Fruit fly (Drosophila melanogaster) whole organism, embryonic: ENCODE data around the gene Jhbp13.

Experiments
- ATbp ChIP-seq: fragments of 200-800 bp; sonication (Bioruptor generic); optimal IDR thresholded peaks from 2 replicates; lab custom pipeline; 2017; ENCODE audit warnings: missing biosample characterization, mild to moderate bottlenecking, missing genetic modification characterization, missing genetic modification reagents
- CG11085 ChIP-seq: fragments of 200-800 bp; sonication (Bioruptor generic); IDR thresholded peaks from 2 replicates; pipeline ENCODE4 v1.3.6; 2022; ENCODE audit warnings: missing biosample characterization, missing genetic modification characterization
- CG13287 ChIP-seq: fragments of 200-800 bp; sonication (Bioruptor generic); IDR thresholded peaks from 2 replicates; pipeline ENCODE4 v1.3.6; 2022; ENCODE audit warnings: missing biosample characterization, missing genetic modification characterization; ENCODE audit not compliant: partially characterized antibody
- CG16779 ChIP-seq: fragments of 200-800 bp; sonication (Bioruptor generic); IDR thresholded peaks from 2 replicates; pipeline ENCODE4 v1.3.6; 2022; ENCODE audit warnings: missing biosample characterization, missing genetic modification characterization
- CG17186 ChIP-seq: fragments of 200-800 bp; sonication (Bioruptor generic); optimal IDR thresholded peaks from 3 replicates; lab custom pipeline; 2017; ENCODE audit warnings: missing biosample characterization, missing genetic modification reagents, missing genetic modification characterization
- CG17359 ChIP-seq: fragments of 200-800 bp; sonication (Bioruptor generic); optimal IDR thresholded peaks from 3 replicates; lab custom pipeline; 2018; ENCODE audit warnings: missing biosample characterization, mild to moderate bottlenecking, missing genetic modification characterization, moderate library complexity
- CG17385 ChIP-seq: fragments of 200-800 bp; sonication (Bioruptor generic); optimal IDR thresholded peaks from 3 replicates; lab custom pipeline; 2018; ENCODE audit warnings: missing biosample characterization, mild to moderate bottlenecking, missing genetic modification characterization
- CG30020 ChIP-seq: fragments of 200-800 bp; optimal IDR thresholded peaks from 2 replicates; lab custom pipeline; 2019; ENCODE audit warnings: missing biosample characterization, mild to moderate bottlenecking, missing genetic modification characterization, moderate library complexity
- CG31388 ChIP-seq: fragments of 200-800 bp; sonication (Bioruptor generic); optimal IDR thresholded peaks from 2 replicates; lab custom pipeline; 2016; ENCODE audit warnings: missing biosample characterization, missing genetic modification characterization
- CG33213 ChIP-seq: fragments of 200-800 bp; sonication (Bioruptor generic); optimal IDR thresholded peaks from 3 replicates; lab custom pipeline; 2016; ENCODE audit warnings: missing biosample characterization, missing genetic modification characterization
- CG43689 ChIP-seq: fragments of 200-800 bp; sonication (Bioruptor generic); IDR thresholded peaks from 2 replicates; pipeline ENCODE4 v1.3.6; 2022; ENCODE audit warnings: missing biosample characterization, missing genetic modification characterization
- CG4730 ChIP-seq: fragments of 200-800 bp; sonication (Bioruptor generic); IDR thresholded peaks from 2 replicates; pipeline ENCODE4 v1.3.6; 2022; ENCODE audit warnings: missing biosample characterization, missing genetic modification characterization
- CG6765 ChIP-seq: fragments of 200-800 bp; sonication (Bioruptor generic); optimal IDR thresholded peaks from 3 replicates; lab custom pipeline; 2017; ENCODE audit warnings: missing biosample characterization, mild to moderate bottlenecking, missing genetic modification characterization
- CG7839 ChIP-seq: fragments of 200-800 bp; sonication (Bioruptor generic); optimal IDR thresholded peaks from 3 replicates; lab custom pipeline; 2018; ENCODE audit warnings: missing biosample characterization, mild to moderate bottlenecking, missing genetic modification characterization, moderate library complexity
- CG7987 ChIP-seq: fragments of 200-800 bp; sonication (Bioruptor generic); optimal IDR thresholded peaks from 2 replicates; lab custom pipeline; 2018; ENCODE audit warnings: missing biosample characterization, mild to moderate bottlenecking, missing genetic modification characterization, moderate library complexity
- CG8478 ChIP-seq: fragments of >200 bp; optimal IDR thresholded peaks from 2 replicates; lab custom pipeline; 2018
- CG9932 ChIP-seq: fragments of 200-800 bp; sonication (Bioruptor generic); IDR thresholded peaks from 2 replicates; pipeline ENCODE4 v1.3.6; 2022; ENCODE audit warnings: missing biosample characterization, missing genetic modification characterization
- Doc2 ChIP-seq: fragments of 200-800 bp; sonication (Bioruptor generic); IDR thresholded peaks from 2 replicates; pipeline ENCODE4 v1.3.6; 2022; ENCODE audit warnings: missing biosample characterization, missing genetic modification characterization
- Ets65A ChIP-seq: fragments of 200-800 bp; sonication (Bioruptor generic); peaks from one replicate; lab custom pipeline; 2016; ENCODE audit warnings: missing biosample characterization, missing genetic modification characterization
- Fer3 ChIP-seq: fragments of 200-800 bp; sonication (Bioruptor generic); optimal IDR thresholded peaks from 2 replicates; lab custom pipeline; 2018; ENCODE audit warnings: missing biosample characterization, mild to moderate bottlenecking, missing genetic modification characterization, moderate library complexity
- HLH54F ChIP-seq: fragments of 200-800 bp; sonication (Bioruptor generic); optimal IDR thresholded peaks from 3 replicates; lab custom pipeline; 2016; ENCODE audit warnings: missing biosample characterization, missing genetic modification characterization
- HmgZ ChIP-seq: fragments of 200-800 bp; sonication (Bioruptor generic); optimal IDR thresholded peaks from 2 replicates; lab custom pipeline; 2018; ENCODE audit warnings: missing biosample characterization, mild to moderate bottlenecking, missing genetic modification characterization
- Hmr ChIP-seq: fragments of 200-800 bp; sonication (Bioruptor generic); optimal IDR thresholded peaks from 3 replicates; lab custom pipeline; 2017; ENCODE audit warnings: mild to moderate bottlenecking, missing biosample characterization, missing genetic modification reagents, missing genetic modification characterization
- Kr ChIP-seq: fragments of 200-800 bp; sonication (Bioruptor generic); optimal IDR thresholded peaks from 2 replicates; lab custom pipeline; 2017; ENCODE audit warnings: missing biosample characterization, mild to moderate bottlenecking, missing genetic modification characterization
- Meics ChIP-seq: fragments of 200-800 bp; sonication (Bioruptor generic); optimal IDR thresholded peaks from 2 replicates; lab custom pipeline; 2017; ENCODE audit warnings: missing biosample characterization, mild to moderate bottlenecking, missing genetic modification characterization
- Nf-YB ChIP-seq: fragments of 200-800 bp; sonication (Bioruptor generic); optimal IDR thresholded peaks from 3 replicates; lab custom pipeline; 2019; ENCODE audit warnings: missing biosample characterization, mild to moderate bottlenecking, missing genetic modification characterization, moderate library complexity
- Oaz ChIP-seq: fragments of 200-800 bp; sonication (Bioruptor generic); IDR thresholded peaks from 2 replicates; pipeline ENCODE4 v1.3.6; 2022; ENCODE audit warnings: missing biosample characterization, missing genetic modification characterization
- Scr ChIP-seq: fragments of 200-800 bp; sonication (Bioruptor generic); IDR thresholded peaks from 2 replicates; pipeline ENCODE4 v1.3.6; 2022; ENCODE audit warnings: missing biosample characterization, missing genetic modification characterization; ENCODE audit not compliant: partially characterized antibody
- Spps ChIP-seq: fragments of 200-800 bp; sonication (Bioruptor generic); optimal IDR thresholded peaks from 2 replicates; lab custom pipeline; 2018; ENCODE audit warnings: missing biosample characterization, mild to moderate bottlenecking, missing genetic modification characterization
- Stat92E ChIP-seq, 3 experiments: fragments of >200 bp in 2 of 3; fragments of 200-800 bp in 1 of 3; sonication (Bioruptor generic) in 1 of 3; optimal IDR thresholded peaks; 2 replicates each; lab custom pipeline; 2017 to 2019; ENCODE audit warnings: missing biosample characterization in 3 of 3, missing genetic modification characterization in 3 of 3, mild to moderate bottlenecking in 1 of 3, moderate library complexity in 1 of 3
- ac ChIP-seq: fragments of 200-800 bp; sonication (Bioruptor generic); optimal IDR thresholded peaks from 3 replicates; lab custom pipeline; 2017; ENCODE audit warnings: missing biosample characterization, mild to moderate bottlenecking, missing genetic modification characterization
- corto ChIP-seq: fragments of 200-800 bp; sonication (Bioruptor generic); optimal IDR thresholded peaks from 2 replicates; lab custom pipeline; 2016; ENCODE audit warnings: missing biosample characterization, mild to moderate bottlenecking, missing genetic modification characterization, moderate library complexity
- ems ChIP-seq: fragments of 200-800 bp; sonication (Bioruptor generic); optimal IDR thresholded peaks from 3 replicates; lab custom pipeline; 2016; ENCODE audit warnings: missing biosample characterization, missing genetic modification characterization
- en ChIP-seq: fragments of 200-800 bp; sonication (Bioruptor generic); optimal IDR thresholded peaks from 2 replicates; lab custom pipeline; 2016; ENCODE audit warnings: missing biosample characterization, missing genetic modification characterization
- fd3F ChIP-seq: fragments of 200-800 bp; sonication (Bioruptor generic); optimal IDR thresholded peaks from 2 replicates; lab custom pipeline; 2018; ENCODE audit warnings: missing biosample characterization, mild to moderate bottlenecking, missing genetic modification characterization, moderate library complexity
- gcm ChIP-seq: fragments of 200-800 bp; sonication (Bioruptor generic); optimal IDR thresholded peaks from 2 replicates; lab custom pipeline; 2019; ENCODE audit warnings: missing biosample characterization, mild to moderate bottlenecking, missing genetic modification characterization, moderate library complexity
- grn ChIP-seq: fragments of 200-800 bp; sonication (Bioruptor generic); optimal IDR thresholded peaks from 3 replicates; lab custom pipeline; 2017; ENCODE audit warnings: missing biosample characterization, missing genetic modification characterization
- jumu ChIP-seq: fragments of 200-800 bp; sonication (Bioruptor generic); optimal IDR thresholded peaks from 3 replicates; lab custom pipeline; 2016; ENCODE audit warnings: missing biosample characterization, missing genetic modification characterization
- kni ChIP-seq: fragments of 200-800 bp; sonication (Bioruptor generic); optimal IDR thresholded peaks from 3 replicates; lab custom pipeline; 2017; ENCODE audit warnings: mild to moderate bottlenecking, missing biosample characterization, missing genetic modification reagents, missing genetic modification characterization
- oc ChIP-seq: fragments of 200-800 bp; sonication (Bioruptor generic); optimal IDR thresholded peaks from 2 replicates; lab custom pipeline; 2018; ENCODE audit warnings: missing biosample characterization, mild to moderate bottlenecking, missing genetic modification characterization, moderate library complexity
- pros ChIP-seq: fragments of 200-800 bp; sonication (Bioruptor generic); optimal IDR thresholded peaks from 3 replicates; lab custom pipeline; 2019; ENCODE audit warnings: missing biosample characterization, mild to moderate bottlenecking, missing genetic modification characterization, moderate library complexity
- row ChIP-seq: fragments of 200-800 bp; sonication (Bioruptor generic); IDR thresholded peaks from 3 replicates; pipeline ENCODE4 v1.3.6; 2022; ENCODE audit warnings: missing biosample characterization, missing genetic modification characterization
- sr ChIP-seq: fragments of 200-800 bp; sonication (Bioruptor generic); IDR thresholded peaks from 3 replicates; pipeline ENCODE4 v1.3.6; 2022; ENCODE audit warnings: missing biosample characterization, missing genetic modification characterization
- tgo ChIP-seq: fragments of 200-800 bp; sonication (Bioruptor generic); IDR thresholded peaks from 3 replicates; pipeline ENCODE4 v1.3.6; 2022; ENCODE audit warnings: missing biosample characterization, missing genetic modification characterization
- twi ChIP-seq: fragments of 200-800 bp; optimal IDR thresholded peaks from 2 replicates; lab custom pipeline; 2019; ENCODE audit warnings: missing biosample characterization, mild to moderate bottlenecking, missing genetic modification characterization, moderate library complexity
- vfl ChIP-seq: fragments of 200-800 bp; sonication (Bioruptor generic); optimal IDR thresholded peaks from 2 replicates; lab custom pipeline; 2016; ENCODE audit warnings: missing biosample characterization, missing genetic modification characterization
- wor ChIP-seq: fragments of 200-800 bp; sonication (Bioruptor generic); IDR thresholded peaks from 2 replicates; pipeline ENCODE4 v1.3.6; 2022; ENCODE audit warnings: missing biosample characterization, missing genetic modification characterization
- z ChIP-seq: fragments of 200-800 bp; sonication (Bioruptor generic); IDR thresholded peaks from 3 replicates; pipeline ENCODE4 v1.3.6; 2022; ENCODE audit warnings: missing biosample characterization, missing genetic modification characterization
- zen ChIP-seq: fragments of 200-800 bp; sonication (Bioruptor generic); optimal IDR thresholded peaks from 3 replicates; lab custom pipeline; 2018; ENCODE audit warnings: missing biosample characterization, mild to moderate bottlenecking, missing genetic modification characterization, moderate library complexity

Jhbp13 gene

dm6 chr2L:13225225-13225840 lies 14.5 kb upstream of the Jhbp13 start, which contains the start of gene CG15480 (continued):
- TF ChIP-seq grn (peak; percentile 67), Ets65A (GFP tag; lab: Kevin White, UChicago) (peak; percentile 48), CG33213 (GFP tag; lab: Kevin White, UChicago) (no peak), Stat92E (GFP tag; optimal IDR thresholded peaks at IDR 0.05; lab: Kevin White, UChicago) (peak in 1 of 3 experiments; percentile 91)

dm6 chr2L:13227242-13227641 lies 12.5 kb upstream of the Jhbp13 start, which contains the start of gene CG16813:
CG16813 (plus strand) TSS chr2L:13227529.
- TF ChIP-seq CG43689 (no peak), zen (tag; lab: Kevin White, UChicago) (peak; percentile 89), Kr (GFP tag; lab: Kevin White, UChicago) (peak; percentile 30), CG11085 (no peak), HmgZ (tag; lab: Kevin White, UChicago) (no peak), Spps (tag; lab: Kevin White, UChicago) (no peak), CG4730 (no peak), CG13287 (GFP tag; lab: Robert Waterston, UW) (no peak), ATbp (GFP tag; lab: Kevin White, UChicago) (no peak), CG9932 (no peak), grn (no peak), corto (GFP tag; lab: Kevin White, UChicago) (no peak), vfl (GFP tag; lab: Kevin White, UChicago) (no peak), sr (GFP tag; lab: Robert Waterston, UW) (no peak), ac (GFP tag; lab: Kevin White, UChicago) (peak; percentile 49), oc (peak; percentile 26), gcm (GFP tag; lab: Kevin White, UChicago) (no peak), CG7839 (tag; lab: Kevin White, UChicago) (no peak), tgo (GFP tag; lab: Robert Waterston, UW) (no peak), CG17186 (no peak), CG7987 (GFP tag; lab: Kevin White, UChicago) (no peak), twi (peak; percentile 45), fd3F (GFP tag; lab: Kevin White, UChicago) (no peak), pros (GFP tag; lab: Kevin White, UChicago) (peak; percentile 24), kni (GFP tag; lab: Kevin White, UChicago) (peak; percentile 56), wor (GFP tag; lab: Robert Waterston, UW) (no peak), ems (no peak), CG31388 (GFP tag; lab: Kevin White, UChicago) (no peak), Doc2 (GFP tag; lab: Robert Waterston, UW) (no peak), en (GFP tag; lab: Kevin White, UChicago) (no peak), CG6765 (GFP tag; lab: Kevin White, UChicago) (no peak), Oaz (GFP tag; lab: Robert Waterston, UW) (no peak), z (GFP tag; lab: Robert Waterston, UW) (no peak), CG8478 (no peak), Fer3 (tag; lab: Kevin White, UChicago) (no peak), HLH54F (GFP tag; lab: Kevin White, UChicago) (no peak), row (GFP tag; lab: Robert Waterston, UW) (no peak), Meics (GFP tag; lab: Kevin White, UChicago) (no peak), Hmr (GFP tag; lab: Kevin White, UChicago) (no peak), Scr (GFP tag; lab: Robert Waterston, UW) (no peak), CG17385 (GFP tag; lab: Kevin White, UChicago) (no peak), Nf-YB (GFP tag; lab: Kevin White, UChicago) (no peak), jumu (GFP tag; lab: Kevin White, UChicago) (no peak), CG30020 (no peak), CG17359 (tag; lab: Kevin White, UChicago) (no peak), CG16779 (GFP tag; lab: Robert Waterston, UW) (no peak)
